Worm (Caenorhabditis elegans) whole organism, L4 larva: ENCODE measurements around the gene clec-29.

Source experiments
- F26F4.8 ChIP-seq: fragments of 200-800 bp; sonication (Bioruptor generic); conservative IDR thresholded peaks from 2 replicates; pipeline ENCODE4 v1.3.6; 2022; ENCODE audit warnings: missing genetic modification characterization, missing compliant biosample characterization
- F49E8.2 ChIP-seq: sonication (generic microtip); optimal IDR thresholded peaks from 2 replicates; lab custom pipeline; 2016; ENCODE audit warnings: missing compliant biosample characterization, mild to moderate bottlenecking, missing genetic modification characterization, borderline replicate concordance
- Y48G9A.11 ChIP-seq: fragments of 200-800 bp; sonication (Bioruptor generic); IDR thresholded peaks from 2 replicates; pipeline ENCODE4 v1.3.6; 2022; ENCODE audit warnings: missing genetic modification reagents, missing genetic modification characterization, missing compliant biosample characterization
- Y5F2A.4 ChIP-seq: fragments of 200-800 bp; sonication (Bioruptor generic); optimal IDR thresholded peaks from 2 replicates; lab custom pipeline; 2018; ENCODE audit warnings: mild to moderate bottlenecking, missing genetic modification characterization, missing compliant biosample characterization
- ZK337.2 ChIP-seq: fragments of 200-800 bp; sonication (Bioruptor generic); IDR thresholded peaks from 2 replicates; pipeline ENCODE4 v1.3.6; 2022; ENCODE audit warnings: missing genetic modification reagents, missing genetic modification characterization, missing compliant biosample characterization
- aha-1 ChIP-seq: fragments of 150-350 bp; peaks from one replicate; lab custom pipeline; 2014; ENCODE audit warnings: missing biosample characterization, missing genetic modification characterization
- aly-2 ChIP-seq: sonication (generic microtip); optimal IDR thresholded peaks from 2 replicates; lab custom pipeline; 2018; ENCODE audit warnings: missing biosample characterization, missing genetic modification characterization
- ceh-20 ChIP-seq: fragments of 200-800 bp; sonication (Bioruptor generic); IDR thresholded peaks from 2 replicates; pipeline ENCODE4 v1.3.6; 2022; ENCODE audit warnings: missing genetic modification reagents, missing genetic modification characterization, missing compliant biosample characterization
- ceh-44 ChIP-seq: fragments of 200-800 bp; sonication (Bioruptor generic); IDR thresholded peaks from 2 replicates; pipeline ENCODE4 v1.3.6; 2022; ENCODE audit warnings: missing genetic modification reagents, missing genetic modification characterization, missing compliant biosample characterization
- daf-16 ChIP-seq, 3 experiments: sonication (generic microtip); optimal IDR thresholded peaks; 2 replicates each; lab custom pipeline; 2016 to 2017; ENCODE audit warnings: missing genetic modification characterization in 3 of 3, missing genetic modification reagents in 3 of 3, mild to moderate bottlenecking in 2 of 3, missing compliant biosample characterization in 2 of 3, missing biosample characterization in 1 of 3, moderate library complexity in 1 of 3
- daf-19 ChIP-seq: fragments of 200-800 bp; sonication (Bioruptor generic); conservative IDR thresholded peaks from 2 replicates; pipeline ENCODE4 v1.3.6; 2022; ENCODE audit warnings: missing genetic modification characterization, missing compliant biosample characterization
- daf-8 ChIP-seq: fragments of 200-800 bp; sonication (Bioruptor generic); IDR thresholded peaks from 2 replicates; pipeline ENCODE4 v1.3.6; 2022; ENCODE audit warnings: missing genetic modification characterization, missing compliant biosample characterization
- dmd-6 ChIP-seq: fragments of 200-800 bp; sonication (Bioruptor generic); IDR thresholded peaks from 2 replicates; pipeline ENCODE4 v1.3.6; 2022; ENCODE audit warnings: missing genetic modification reagents, missing genetic modification characterization, missing compliant biosample characterization
- dpl-1 ChIP-seq: fragments of 150-350 bp; optimal IDR thresholded peaks from 2 replicates; lab custom pipeline; 2014; ENCODE audit warnings: missing biosample characterization, missing genetic modification reagents, missing genetic modification characterization
- fos-1 ChIP-seq: fragments of 150-350 bp; optimal IDR thresholded peaks from 2 replicates; lab custom pipeline; 2014; ENCODE audit warnings: missing biosample characterization, missing genetic modification characterization
- hlh-30 ChIP-seq: sonication (generic microtip); optimal IDR thresholded peaks from 2 replicates; lab custom pipeline; 2017; ENCODE audit warnings: antibody characterized with exemption, mild to moderate bottlenecking, missing genetic modification characterization, missing compliant biosample characterization; ENCODE audit not compliant: insufficient read depth
- lim-7 ChIP-seq: fragments of 200-800 bp; sonication (Bioruptor generic); IDR thresholded peaks from 2 replicates; pipeline ENCODE4 v1.3.6; 2022; ENCODE audit warnings: missing genetic modification characterization, missing compliant biosample characterization
- lin-13 ChIP-seq: fragments of 150-350 bp; optimal IDR thresholded peaks from 2 replicates; lab custom pipeline; 2014; ENCODE audit warnings: missing biosample characterization, missing genetic modification reagents, missing genetic modification characterization
- madf-5 ChIP-seq, 2 experiments: fragments of 200-800 bp; sonication (Bioruptor generic); IDR thresholded peaks; 2 replicates each; pipeline ENCODE4 v1.3.6; 2022; ENCODE audit warnings: missing compliant biosample characterization in 2 of 2, missing genetic modification characterization in 2 of 2
- mxl-2 ChIP-seq: fragments of 200-800 bp; sonication (Bioruptor generic); conservative IDR thresholded peaks from 2 replicates; pipeline ENCODE4 v1.3.6; 2022; ENCODE audit warnings: missing genetic modification reagents, missing genetic modification characterization, missing compliant biosample characterization
- nhr-237 ChIP-seq: sonication (generic microtip); optimal IDR thresholded peaks from 2 replicates; lab custom pipeline; 2017; ENCODE audit warnings: missing biosample characterization, missing genetic modification characterization
- nhr-76 ChIP-seq: fragments of 150-350 bp; optimal IDR thresholded peaks from 2 replicates; lab custom pipeline; 2014; ENCODE audit warnings: missing biosample characterization, missing genetic modification characterization
- pqm-1 ChIP-seq: sonication (generic microtip); optimal IDR thresholded peaks from 2 replicates; lab custom pipeline; 2017; ENCODE audit warnings: missing biosample characterization, missing genetic modification characterization
- snpc-4 ChIP-seq: fragments of 150-350 bp; optimal IDR thresholded peaks from 2 replicates; lab custom pipeline; 2014; ENCODE audit warnings: missing biosample characterization, missing genetic modification characterization
- spr-3 ChIP-seq: fragments of 200-800 bp; sonication (Bioruptor generic); optimal IDR thresholded peaks from 2 replicates; lab custom pipeline; 2018; ENCODE audit warnings: mild to moderate bottlenecking, missing genetic modification characterization, missing compliant biosample characterization
- unc-62 ChIP-seq, 3 experiments: fragments of 150-350 bp in 1 of 3; sonication (generic microtip); optimal IDR thresholded peaks in 2 of 3; peaks in 1 of 3; 1 replicate in 1 of 3; 2 replicates in 2 of 3; lab custom pipeline; 2014 to 2017; ENCODE audit warnings: missing biosample characterization in 3 of 3, missing genetic modification characterization in 3 of 3, missing genetic modification reagents in 3 of 3, missing genotype in 1 of 3
- vab-7 ChIP-seq: fragments of 200-800 bp; sonication (Bioruptor generic); IDR thresholded peaks from 2 replicates; pipeline ENCODE4 v1.3.6; 2022; ENCODE audit warnings: missing genetic modification reagents, missing genetic modification characterization, missing compliant biosample characterization
- ztf-11 ChIP-seq: fragments of 150-350 bp; optimal IDR thresholded peaks from 2 replicates; lab custom pipeline; 2014; ENCODE audit warnings: missing biosample characterization, missing genetic modification characterization
- ztf-7 ChIP-seq: fragments of 150-350 bp; optimal IDR thresholded peaks from 2 replicates; lab custom pipeline; 2014; ENCODE audit warnings: missing biosample characterization, missing genetic modification characterization

The clec-29 gene

DNA sequence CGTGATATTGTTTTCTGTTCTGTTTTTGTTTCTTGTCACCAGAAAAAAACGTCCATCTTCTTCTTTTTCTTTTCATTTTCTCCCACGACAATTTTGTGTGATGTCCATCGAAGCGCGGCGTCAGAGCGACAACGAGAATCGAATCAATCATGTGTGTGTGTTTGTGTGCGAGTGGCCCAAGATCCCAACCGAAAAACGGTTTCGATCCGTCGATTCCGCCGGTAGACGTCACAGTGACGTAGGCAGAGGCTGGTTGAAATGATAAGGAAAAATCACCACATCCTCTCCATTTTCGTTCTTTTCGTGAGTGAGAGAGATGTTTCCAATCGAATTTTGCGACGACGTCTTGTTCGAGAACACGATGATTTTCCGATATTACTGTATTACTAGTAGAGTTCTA lies 41.6 kb upstream of the clec-29 start (continued):
- TF ChIP-seq aly-2 (no peak), lin-13 (GFP tag; lab: Kevin White, UChicago) (no peak), madf-5 (GFP tag; IDR thresholded peaks at IDR 0.05; lab: Robert Waterston, UW) (no peak), spr-3 (GFP tag; lab: Kevin White, UChicago) (no peak), daf-16 (GFP tag; optimal IDR thresholded peaks at IDR 0.05; lab: Kevin White, UChicago) (no peak), daf-16 (tag; optimal IDR thresholded peaks at IDR 0.05; lab: Kevin White, UChicago) (no peak), pqm-1 (tag; lab: Kevin White, UChicago) (no peak), Y48G9A.11 (GFP tag; lab: Robert Waterston, UW) (no peak), ztf-11 (tag; lab: Kevin White, UChicago) (no peak), F26F4.8 (GFP tag; lab: Robert Waterston, UW) (no peak)

DNA sequence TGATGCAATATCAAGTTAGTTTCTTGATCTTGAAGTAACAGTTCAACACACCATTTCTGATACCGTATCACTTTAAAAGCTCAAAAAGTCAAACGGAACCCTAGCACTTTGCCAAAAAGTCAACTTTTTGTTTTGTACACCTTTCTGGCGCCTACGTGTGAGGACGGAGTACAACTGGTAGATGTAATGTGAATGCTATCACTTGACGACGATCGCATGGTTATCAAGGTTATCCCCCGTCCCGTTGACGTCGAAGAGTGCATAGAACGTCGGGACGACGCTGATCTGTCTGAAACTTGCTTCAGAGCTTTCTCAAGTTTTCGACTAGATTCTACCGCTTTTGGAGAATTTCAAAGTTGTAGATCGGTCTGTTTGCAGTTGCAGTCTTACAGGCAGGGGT lies 41.0 kb upstream of the clec-29 start:
- TF ChIP-seq Y5F2A.4 (GFP tag; lab: Kevin White, UChicago) = no peak
- peak; percentile 2; the same call in 1 of the 2 replicates for TF ChIP-seq dmd-6 (GFP tag; lab: Robert Waterston, UW)
- TF ChIP-seq lim-7 (GFP tag; lab: Robert Waterston, UW) = no peak
- TF ChIP-seq nhr-237 (tag; lab: Kevin White, UChicago) = no peak
- TF ChIP-seq fos-1 (tag; lab: Kevin White, UChicago) = no peak
- TF ChIP-seq snpc-4 (tag; lab: Kevin White, UChicago) = no peak
- TF ChIP-seq ceh-20 (GFP tag; lab: Robert Waterston, UW) = no peak
- TF ChIP-seq Y48G9A.11 (GFP tag; lab: Robert Waterston, UW) = no peak
- no peak for TF ChIP-seq daf-8 (GFP tag; lab: Robert Waterston, UW)
- peak in 1 of 2 experiments; percentile 93 for TF ChIP-seq unc-62 (GFP tag; optimal IDR thresholded peaks at IDR 0.05 in 1 of 2; lab: Kevin White, UChicago)
- no peak for TF ChIP-seq unc-62 (tag; optimal IDR thresholded peaks at IDR 0.05; lab: Kevin White, UChicago)

DNA sequence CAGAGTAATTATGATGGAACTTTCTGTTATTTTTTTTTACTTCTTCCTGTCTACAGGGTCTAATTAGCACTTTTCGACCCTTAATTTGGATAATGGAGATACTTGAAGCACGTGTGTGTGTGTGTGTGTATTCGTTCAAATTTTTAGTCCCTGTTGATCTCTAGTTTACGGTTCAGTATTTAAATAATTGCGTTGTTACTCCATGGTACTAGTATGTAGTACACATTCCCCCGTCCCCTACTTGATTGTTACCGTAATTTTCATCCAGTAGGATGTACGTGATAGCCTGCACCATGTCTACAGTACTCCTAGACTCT lies 40.2 kb upstream of the clec-29 start:
- no peak for TF ChIP-seq ztf-7 (tag; lab: Kevin White, UChicago)
- peak in 1 of 2 experiments; percentile 95 for TF ChIP-seq unc-62 (GFP tag; optimal IDR thresholded peaks at IDR 0.05 in 1 of 2; lab: Kevin White, UChicago)
- no peak for TF ChIP-seq unc-62 (tag; optimal IDR thresholded peaks at IDR 0.05; lab: Kevin White, UChicago)

DNA sequence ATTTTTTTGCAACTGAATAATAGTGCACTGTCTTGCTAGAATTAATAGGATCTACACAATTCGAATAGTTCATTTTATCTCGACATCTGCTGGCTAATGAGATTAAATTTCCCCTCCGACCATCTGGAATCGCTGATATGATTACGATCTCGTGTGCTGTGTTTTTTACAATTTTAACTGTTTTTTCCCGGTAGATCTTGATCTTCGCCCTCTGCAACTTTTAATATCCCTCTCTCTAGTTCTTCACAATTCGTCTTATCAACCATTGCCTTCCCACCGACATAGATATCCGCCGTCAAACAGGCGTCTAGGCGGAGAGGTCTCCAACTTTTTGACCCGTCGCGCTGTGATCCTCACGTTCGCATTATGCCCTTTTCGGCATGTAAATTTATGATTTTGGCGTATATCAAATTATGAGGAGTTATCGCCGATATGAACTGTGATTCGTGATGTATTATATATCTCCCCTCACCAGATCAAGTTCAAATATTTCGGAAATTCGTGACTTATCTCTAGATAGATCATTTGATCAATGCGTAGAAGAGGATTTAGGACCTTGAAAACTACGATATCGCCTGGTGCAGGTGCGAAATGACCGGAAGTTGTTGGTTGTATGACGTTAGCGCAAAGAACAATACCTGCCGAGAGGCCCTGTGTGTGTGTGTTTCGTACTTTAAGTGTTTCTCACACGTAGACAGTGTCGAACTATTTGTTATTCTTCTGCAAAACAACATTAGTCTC lies 39.7 kb upstream of the clec-29 start:
- TF ChIP-seq ZK337.2 = no peak
- peak; percentile 8 for TF ChIP-seq hlh-30 (tag; lab: Kevin White, UChicago)
- TF ChIP-seq ceh-44 = no peak
- no peak for TF ChIP-seq lim-7 (GFP tag; lab: Robert Waterston, UW)

DNA sequence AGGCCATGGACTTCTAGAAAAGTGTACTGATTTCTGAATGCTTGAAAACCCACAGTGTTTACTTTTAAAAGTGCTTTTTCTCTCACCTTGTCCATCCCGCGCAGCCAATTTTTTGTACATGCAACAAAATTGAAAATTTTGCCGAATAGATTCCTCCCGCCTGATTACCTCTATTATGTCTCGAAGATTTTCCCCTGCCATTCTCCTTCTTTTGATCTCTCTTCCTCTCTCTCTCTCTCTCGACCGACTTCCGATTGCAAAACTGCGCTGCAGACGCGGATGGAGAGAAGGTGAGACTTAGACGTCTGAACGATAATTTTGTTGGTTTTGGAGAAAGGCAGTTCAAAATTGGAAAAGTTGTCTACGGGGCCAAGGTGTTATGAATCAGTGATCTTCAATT lies 35.4 kb upstream of the clec-29 start:
- TF ChIP-seq dpl-1 (GFP tag; lab: Kevin White, UChicago) = no peak
- TF ChIP-seq vab-7 (GFP tag; lab: Robert Waterston, UW) = no peak
- TF ChIP-seq ZK337.2 = no peak
- TF ChIP-seq mxl-2 = no peak
- TF ChIP-seq F49E8.2 (tag; lab: Kevin White, UChicago) = no peak
- TF ChIP-seq nhr-76 = no peak
- no peak for TF ChIP-seq daf-19 (GFP tag; lab: Robert Waterston, UW)

DNA sequence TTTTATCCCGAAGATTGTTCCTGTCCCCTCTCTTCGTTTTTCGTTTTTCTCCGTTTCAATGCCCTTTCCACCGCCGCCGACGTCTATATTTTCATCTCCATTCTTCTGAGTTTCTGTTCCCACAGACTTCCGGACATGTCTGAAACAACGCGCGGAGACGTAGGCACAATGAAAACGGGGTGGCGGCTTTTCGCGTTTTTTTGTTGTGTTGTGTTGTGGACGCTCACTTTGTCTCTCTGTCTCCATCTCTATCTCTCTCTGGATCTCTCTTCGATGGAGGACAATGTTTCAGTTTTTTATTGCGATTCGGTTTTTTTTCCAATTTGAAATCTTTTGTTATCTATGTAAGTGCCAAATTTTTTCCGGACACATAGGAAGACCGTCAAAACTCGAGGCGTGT lies 20.9 kb upstream of the clec-29 start:
- TF ChIP-seq aha-1 (tag; lab: Kevin White, UChicago) (peak; percentile 6), daf-16 (GFP tag; optimal IDR thresholded peaks at IDR 0.05; lab: Kevin White, UChicago) (no peak), daf-16 (tag; optimal IDR thresholded peaks at IDR 0.05; lab: Kevin White, UChicago) (no peak)
